Fruit fly (Drosophila melanogaster) Kc167 (cell line): ENCODE results near the gene CG10348.

ENCODE experiments used
- Myc ChIP-seq: fragments of >200 bp; optimal IDR thresholded peaks from 2 replicates; lab custom pipeline; 2017; ENCODE audit warnings: missing external identifiers
- Sin3A ChIP-seq: fragments of >200 bp; optimal IDR thresholded peaks from 2 replicates; lab custom pipeline; 2018; ENCODE audit warnings: missing external identifiers
- h ChIP-seq: fragments of >200 bp; optimal IDR thresholded peaks from 3 replicates; lab custom pipeline; 2018; ENCODE audit warnings: missing external identifiers
- insv ChIP-seq: fragments of >200 bp; optimal IDR thresholded peaks from 3 replicates; lab custom pipeline; 2018; ENCODE audit warnings: missing external identifiers
- psq ChIP-seq: fragments of >200 bp; optimal IDR thresholded peaks from 2 replicates; lab custom pipeline; 2017; ENCODE audit warnings: missing external identifiers
- ttk ChIP-seq: sonication (Bioruptor generic); optimal IDR thresholded peaks from 2 replicates; lab custom pipeline; 2017; ENCODE audit warnings: missing external identifiers

Gene CG10348

DNA sequence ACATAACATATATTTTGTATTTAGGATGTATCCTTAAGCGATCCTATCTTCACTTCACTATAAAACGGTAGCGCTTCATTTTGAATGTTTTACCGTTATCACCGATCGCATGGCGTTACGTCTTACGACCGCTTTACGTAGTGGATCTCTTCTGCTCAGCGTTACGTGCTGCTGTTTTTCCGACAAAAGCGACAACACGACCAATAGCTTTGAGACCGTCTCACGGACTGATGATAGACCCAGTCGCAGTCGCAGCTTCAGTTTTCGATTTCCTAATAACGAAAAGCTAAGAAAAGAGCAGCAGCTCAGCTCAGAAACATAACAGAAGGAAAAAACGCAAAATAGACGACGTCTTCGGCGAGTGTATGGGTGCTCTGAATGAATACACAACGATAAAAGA, at the start of gene CG10348:
TSS of gene CG10348 (minus strand) at position 234 of the 400 bp plus-strand sequence.
- no peak for TF ChIP-seq Myc (lab: Kevin White, UChicago)
- no peak for TF ChIP-seq Sin3A (lab: Kevin White, UChicago)
- no peak for TF ChIP-seq h (lab: Kevin White, UChicago)
- no peak for TF ChIP-seq insv (lab: Kevin White, UChicago)
- TF ChIP-seq psq (lab: Kevin White, UChicago), result no peak
- TF ChIP-seq ttk (lab: Kevin White, UChicago), result no peak

DNA sequence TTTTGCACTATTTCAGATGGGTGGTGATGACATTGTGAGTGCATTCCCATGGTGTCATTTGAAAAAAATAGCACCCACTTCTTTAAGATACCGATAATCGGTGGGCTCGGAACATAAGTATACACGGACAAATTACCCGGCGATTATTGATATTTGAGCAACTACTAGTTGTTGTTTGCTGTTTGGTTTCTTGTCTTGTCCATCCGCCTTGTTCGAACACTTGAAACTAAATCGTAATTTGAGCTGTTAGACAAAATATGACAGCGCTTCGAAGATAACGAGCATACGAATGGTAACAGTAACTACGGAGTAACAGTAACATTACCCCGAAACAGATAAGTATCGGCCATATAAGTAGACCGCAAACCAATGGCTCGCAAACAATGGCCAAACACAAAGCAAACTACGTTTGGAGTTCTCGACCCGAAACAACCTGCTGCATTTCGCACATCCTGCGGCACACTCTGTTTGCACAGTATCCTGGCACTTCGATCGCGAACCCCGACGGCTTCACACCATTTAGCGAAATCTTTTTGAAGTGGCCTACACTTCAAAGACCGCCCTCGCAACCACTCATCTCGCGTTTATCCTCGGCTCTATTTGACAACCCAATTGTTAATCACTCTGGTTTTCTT, 48.7 kb upstream of the CG10348 start:
- TF ChIP-seq Myc (lab: Kevin White, UChicago) (no peak), ttk (lab: Kevin White, UChicago) (no peak), psq (lab: Kevin White, UChicago) (no peak), Sin3A (lab: Kevin White, UChicago) (no peak), insv (lab: Kevin White, UChicago) (no peak), h (lab: Kevin White, UChicago) (no peak)

- TF ChIP-seq ttk (lab: Kevin White, UChicago) (no peak), Myc (lab: Kevin White, UChicago) (no peak), Sin3A (lab: Kevin White, UChicago) (no peak), h (lab: Kevin White, UChicago) (no peak)
Observed at dm6 chr2L:18777442-18777841, 45.1 kb upstream of the CG10348 start.

DNA sequence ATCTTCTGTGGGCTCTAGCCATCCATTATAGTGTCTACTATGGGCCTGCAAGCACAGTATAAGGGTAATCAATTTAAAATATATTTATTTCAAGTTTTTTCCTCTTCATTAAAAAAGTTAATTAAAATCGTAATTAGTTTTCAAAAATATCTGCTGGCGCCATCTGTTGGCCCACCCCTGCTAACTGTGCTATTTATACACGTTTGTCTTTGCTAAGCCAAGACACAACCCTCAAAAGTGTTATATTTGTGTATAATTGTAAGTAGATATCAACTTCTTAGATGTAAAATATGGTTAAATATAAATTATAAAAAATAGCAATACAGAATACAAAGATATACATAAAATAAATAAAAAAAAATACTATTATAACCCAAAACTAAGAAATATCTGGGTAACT, 44.2 kb upstream of the CG10348 start:
- TF ChIP-seq insv (lab: Kevin White, UChicago) (no peak), ttk (lab: Kevin White, UChicago) (no peak), psq (lab: Kevin White, UChicago) (no peak), Myc (lab: Kevin White, UChicago) (no peak), Sin3A (lab: Kevin White, UChicago) (no peak), h (lab: Kevin White, UChicago) (no peak)

DNA sequence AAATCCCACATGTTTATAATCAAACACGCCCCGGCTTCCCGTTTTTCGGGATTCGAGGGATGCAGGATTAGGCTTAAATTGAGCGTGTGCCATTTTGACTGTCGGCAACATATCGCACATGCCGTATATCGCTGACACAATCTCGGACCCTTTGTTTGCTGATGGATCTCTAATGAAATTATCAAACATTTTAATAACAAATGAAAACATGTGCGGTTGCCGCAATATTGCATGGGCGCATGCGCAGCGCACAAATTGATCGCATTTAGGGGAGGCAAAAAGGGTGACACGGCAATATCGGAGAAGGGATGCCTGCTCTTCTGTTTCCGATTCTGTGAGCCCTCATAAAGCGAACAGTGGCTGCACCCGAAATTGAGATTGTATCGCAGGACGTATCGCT, 43.0 kb upstream of the CG10348 start:
- TF ChIP-seq Sin3A (lab: Kevin White, UChicago) (no peak), psq (lab: Kevin White, UChicago) (no peak), h (lab: Kevin White, UChicago) (no peak), insv (lab: Kevin White, UChicago) (no peak), ttk (lab: Kevin White, UChicago) (no peak), Myc (lab: Kevin White, UChicago) (no peak)

dm6 chr2L:18767815-18768214, 35.5 kb upstream of the CG10348 start:
- TF ChIP-seq h (lab: Kevin White, UChicago) (no peak), Sin3A (lab: Kevin White, UChicago) (no peak), psq (lab: Kevin White, UChicago) (no peak), ttk (lab: Kevin White, UChicago) (no peak), insv (lab: Kevin White, UChicago) (no peak), Myc (lab: Kevin White, UChicago) (no peak)

DNA sequence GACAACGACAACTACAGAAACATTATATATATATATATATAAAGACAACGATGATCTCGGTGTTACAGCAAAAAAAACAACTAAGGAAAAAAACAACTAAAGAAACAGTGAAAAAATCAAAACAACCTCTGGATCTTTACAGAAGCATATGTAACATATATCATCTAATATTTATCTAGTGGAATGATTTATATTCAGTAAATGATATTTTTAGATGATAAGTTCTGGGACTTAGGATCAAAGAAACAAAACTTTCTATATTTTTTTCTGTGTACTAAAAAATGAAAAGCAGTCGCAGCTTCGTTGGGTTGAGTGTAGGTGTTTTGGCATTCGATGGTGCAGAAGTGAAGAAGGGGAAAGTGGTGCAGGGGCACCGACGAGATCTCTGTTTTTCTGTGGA, 34.8 kb upstream of the CG10348 start:
- TF ChIP-seq h (lab: Kevin White, UChicago) (no peak), insv (lab: Kevin White, UChicago) (no peak), ttk (lab: Kevin White, UChicago) (no peak), Sin3A (lab: Kevin White, UChicago) (no peak)

DNA sequence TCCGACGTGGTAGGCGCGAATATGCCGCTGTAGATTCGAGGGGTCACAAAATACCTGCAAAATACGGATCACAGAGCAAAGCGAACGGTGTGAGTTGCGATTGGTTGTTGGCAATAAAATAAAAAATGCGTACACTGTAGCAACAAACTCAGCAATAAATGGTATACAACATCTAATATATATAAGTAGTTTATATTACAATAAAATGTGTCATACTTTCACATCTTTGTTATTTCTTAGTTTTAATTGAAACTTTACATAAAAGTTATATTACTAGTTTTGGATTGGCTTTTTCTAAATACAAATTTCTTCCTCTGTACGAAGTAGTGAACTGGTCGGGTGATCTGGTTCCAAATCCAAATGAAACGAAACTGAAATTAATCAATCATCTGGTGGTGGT, 33.4 kb upstream of the CG10348 start:
- no peak for TF ChIP-seq Sin3A (lab: Kevin White, UChicago)
- TF ChIP-seq ttk (lab: Kevin White, UChicago), result no peak
- TF ChIP-seq insv (lab: Kevin White, UChicago), result no peak
- TF ChIP-seq psq (lab: Kevin White, UChicago), result no peak
- TF ChIP-seq h (lab: Kevin White, UChicago), result no peak
- no peak for TF ChIP-seq Myc (lab: Kevin White, UChicago)

DNA sequence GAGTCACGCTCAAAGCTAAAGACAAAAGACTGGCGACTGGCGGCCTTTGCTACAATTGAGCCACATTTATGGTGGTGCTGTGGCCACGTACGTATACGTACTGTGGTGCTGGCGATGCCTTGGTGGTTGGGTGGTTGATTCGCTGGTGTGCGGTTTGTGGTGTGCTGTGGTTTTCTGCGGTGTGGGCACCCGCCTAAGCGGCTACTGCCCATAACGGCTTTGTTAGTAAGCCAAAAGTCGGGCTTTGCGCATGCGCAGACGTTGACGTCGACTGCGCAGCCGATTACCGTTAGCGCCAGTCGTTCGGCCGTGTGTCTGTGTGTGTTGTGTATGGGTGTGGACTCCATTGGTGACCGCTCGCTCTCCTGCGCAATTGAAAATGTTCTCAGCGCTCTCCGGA, 20.9 kb upstream of the CG10348 start:
- TF ChIP-seq Sin3A (lab: Kevin White, UChicago) (no peak), Myc (lab: Kevin White, UChicago) (no peak), psq (lab: Kevin White, UChicago) (no peak), h (lab: Kevin White, UChicago) (no peak), ttk (lab: Kevin White, UChicago) (no peak), insv (lab: Kevin White, UChicago) (no peak)

DNA sequence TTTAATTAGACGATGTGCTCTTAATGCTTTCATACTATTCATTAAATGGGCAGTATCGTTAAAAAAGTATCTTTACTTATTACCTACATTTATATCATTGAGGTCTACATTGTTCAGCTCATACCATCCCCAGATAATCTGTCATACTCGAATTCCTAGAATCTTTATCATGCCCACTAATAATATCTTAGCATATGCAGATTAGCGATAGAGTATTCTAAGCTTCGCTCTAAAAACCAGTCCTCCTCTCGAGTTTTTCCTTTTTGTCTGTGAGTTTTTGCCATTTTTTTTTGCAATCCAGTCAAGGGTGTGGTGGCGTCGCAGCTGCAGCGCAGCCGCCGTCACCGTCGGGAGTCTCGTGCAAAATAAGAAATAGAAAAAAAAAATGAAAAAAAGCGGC, 20.5 kb upstream of the CG10348 start:
- TF ChIP-seq psq (lab: Kevin White, UChicago), result no peak
- TF ChIP-seq Myc (lab: Kevin White, UChicago), result no peak
- TF ChIP-seq Sin3A (lab: Kevin White, UChicago), result no peak
- no peak for TF ChIP-seq h (lab: Kevin White, UChicago)
- TF ChIP-seq insv (lab: Kevin White, UChicago), result no peak
- no peak for TF ChIP-seq ttk (lab: Kevin White, UChicago)

dm6 chr2L:18752038-18752437, 19.7 kb upstream of the CG10348 start:
- TF ChIP-seq h (lab: Kevin White, UChicago), result no peak
- TF ChIP-seq psq (lab: Kevin White, UChicago), result no peak
- no peak for TF ChIP-seq ttk (lab: Kevin White, UChicago)
- no peak for TF ChIP-seq Myc (lab: Kevin White, UChicago)
- no peak for TF ChIP-seq Sin3A (lab: Kevin White, UChicago)
- no peak for TF ChIP-seq insv (lab: Kevin White, UChicago)

dm6 chr2L:18751337-18751736, 19.0 kb upstream of the CG10348 start:
- no peak for TF ChIP-seq ttk (lab: Kevin White, UChicago)
- no peak for TF ChIP-seq psq (lab: Kevin White, UChicago)
- no peak for TF ChIP-seq insv (lab: Kevin White, UChicago)
- no peak for TF ChIP-seq h (lab: Kevin White, UChicago)
